Worm (Caenorhabditis elegans) whole organism, L2 larva: ENCODE results near the gene srw-140.

Source experiments
- C34F6.9 ChIP-seq: fragments of 150-350 bp; optimal IDR thresholded peaks from 2 replicates; lab custom pipeline; 2014; ENCODE audit warnings: missing biosample characterization, missing genetic modification characterization
- F13H6.1 ChIP-seq: sonication (generic microtip); optimal IDR thresholded peaks from 2 replicates; lab custom pipeline; 2016; ENCODE audit warnings: missing genetic modification characterization, missing compliant biosample characterization
- R02D3.7 ChIP-seq: fragments of 150-350 bp; optimal IDR thresholded peaks from 2 replicates; lab custom pipeline; 2014; ENCODE audit warnings: missing biosample characterization, missing genetic modification characterization
- Y55F3AM.14 ChIP-seq: fragments of 200-800 bp; sonication (Bioruptor generic); optimal IDR thresholded peaks from 2 replicates; lab custom pipeline; 2018; ENCODE audit warnings: mild to moderate bottlenecking, missing genetic modification characterization, missing compliant biosample characterization
- alr-1 ChIP-seq: fragments of 150-350 bp; optimal IDR thresholded peaks from 2 replicates; lab custom pipeline; 2014; ENCODE audit warnings: missing biosample characterization, missing genetic modification characterization
- aly-2 ChIP-seq: fragments of 150-350 bp; optimal IDR thresholded peaks from 2 replicates; lab custom pipeline; 2014; ENCODE audit warnings: missing biosample characterization, missing genetic modification characterization
- blmp-1 ChIP-seq: sonication (generic microtip); optimal IDR thresholded peaks from 2 replicates; lab custom pipeline; 2017; ENCODE audit warnings: missing genetic modification characterization, mild to moderate bottlenecking, missing compliant biosample characterization, antibody characterized with exemption, moderate library complexity; ENCODE audit not compliant: insufficient read depth
- ceh-16 ChIP-seq: fragments of 150-350 bp; optimal IDR thresholded peaks from 2 replicates; lab custom pipeline; 2014; ENCODE audit warnings: missing biosample characterization, missing genetic modification characterization
- ceh-82 ChIP-seq: fragments of 150-350 bp; optimal IDR thresholded peaks from 2 replicates; lab custom pipeline; 2014; ENCODE audit warnings: missing biosample characterization, missing genetic modification characterization
- crh-2 ChIP-seq: sonication (generic microtip); optimal IDR thresholded peaks from 2 replicates; lab custom pipeline; 2017; ENCODE audit warnings: missing biosample characterization, missing genetic modification characterization
- dmd-4 ChIP-seq: sonication (generic microtip); optimal IDR thresholded peaks from 2 replicates; lab custom pipeline; 2017; ENCODE audit warnings: missing biosample characterization, missing genetic modification characterization
- egl-27 ChIP-seq: sonication (generic microtip); optimal IDR thresholded peaks from 3 replicates; lab custom pipeline; 2017; ENCODE audit warnings: missing biosample characterization, missing genetic modification reagents, missing genetic modification characterization
- elt-1 ChIP-seq: fragments of 150-350 bp; optimal IDR thresholded peaks from 2 replicates; lab custom pipeline; 2014; ENCODE audit warnings: missing biosample characterization, missing genetic modification characterization
- gmeb-1 ChIP-seq: fragments of 150-350 bp; optimal IDR thresholded peaks from 2 replicates; lab custom pipeline; 2014; ENCODE audit warnings: missing biosample characterization, missing genetic modification characterization
- lin-13 ChIP-seq: fragments of 150-350 bp; optimal IDR thresholded peaks from 2 replicates; lab custom pipeline; 2014; ENCODE audit warnings: missing biosample characterization, missing genetic modification reagents, missing genetic modification characterization
- lin-39 ChIP-seq: fragments of 150-350 bp; optimal IDR thresholded peaks from 2 replicates; lab custom pipeline; 2014; ENCODE audit warnings: missing biosample characterization, missing genetic modification reagents, missing genetic modification characterization
- mbf-1 ChIP-seq: sonication (generic microtip); optimal IDR thresholded peaks from 2 replicates; lab custom pipeline; 2017; ENCODE audit warnings: missing biosample characterization, missing genetic modification characterization
- mdl-1 ChIP-seq, 2 experiments: fragments of 150-350 bp in 1 of 2; sonication (generic microtip) in 1 of 2; optimal IDR thresholded peaks; 2 replicates each; lab custom pipeline; 2017; ENCODE audit warnings: missing biosample characterization in 2 of 2, missing genetic modification characterization in 2 of 2
- nhr-10 ChIP-seq: sonication (generic microtip); optimal IDR thresholded peaks from 2 replicates; lab custom pipeline; 2017; ENCODE audit warnings: missing biosample characterization, missing genetic modification characterization
- nhr-11 ChIP-seq: fragments of 150-350 bp; optimal IDR thresholded peaks from 2 replicates; lab custom pipeline; 2014; ENCODE audit warnings: missing biosample characterization, missing genetic modification characterization
- nhr-12 ChIP-seq: fragments of 150-350 bp; optimal IDR thresholded peaks from 2 replicates; lab custom pipeline; 2014; ENCODE audit warnings: missing biosample characterization, missing genetic modification characterization
- nhr-21 ChIP-seq: fragments of 150-350 bp; optimal IDR thresholded peaks from 2 replicates; lab custom pipeline; 2014; ENCODE audit warnings: missing biosample characterization, missing genetic modification characterization
- nhr-23 ChIP-seq: fragments of 150-350 bp; optimal IDR thresholded peaks from 2 replicates; lab custom pipeline; 2014; ENCODE audit warnings: missing biosample characterization, missing genetic modification reagents, missing genetic modification characterization
- nhr-237 ChIP-seq: fragments of 150-350 bp; optimal IDR thresholded peaks from 2 replicates; lab custom pipeline; 2014; ENCODE audit warnings: missing biosample characterization, missing genetic modification characterization
- nhr-77 ChIP-seq: fragments of 150-350 bp; optimal IDR thresholded peaks from 2 replicates; lab custom pipeline; 2014; ENCODE audit warnings: missing biosample characterization, missing genetic modification characterization
- peb-1 ChIP-seq: fragments of 150-350 bp; optimal IDR thresholded peaks from 2 replicates; lab custom pipeline; 2014; ENCODE audit warnings: missing biosample characterization, missing genetic modification characterization
- skn-1 ChIP-seq: sonication (generic microtip); optimal IDR thresholded peaks from 2 replicates; lab custom pipeline; 2017; ENCODE audit warnings: missing biosample characterization, missing genetic modification characterization
- sma-3 ChIP-seq: sonication (generic microtip); optimal IDR thresholded peaks from 2 replicates; lab custom pipeline; 2016; ENCODE audit warnings: missing genetic modification reagents, missing genetic modification characterization, missing compliant biosample characterization
- sma-9 ChIP-seq, 2 experiments: fragments of 150-350 bp in 1 of 2; sonication (generic microtip) in 1 of 2; optimal IDR thresholded peaks; 2 replicates each; lab custom pipeline; 2014 to 2016; ENCODE audit warnings: missing genetic modification characterization in 2 of 2, mild to moderate bottlenecking in 1 of 2, missing biosample characterization in 1 of 2, missing compliant biosample characterization in 1 of 2, missing genetic modification reagents in 1 of 2, moderate library complexity in 1 of 2
- snpc-4 ChIP-seq: fragments of 150-350 bp; optimal IDR thresholded peaks from 2 replicates; lab custom pipeline; 2014; ENCODE audit warnings: missing biosample characterization, missing genetic modification characterization
- unc-39 ChIP-seq: fragments of 150-350 bp; optimal IDR thresholded peaks from 2 replicates; lab custom pipeline; 2014; ENCODE audit warnings: missing biosample characterization, missing genetic modification characterization
- unc-55 ChIP-seq: fragments of 150-350 bp; sonication (generic microtip); optimal IDR thresholded peaks from 3 replicates; lab custom pipeline; 2014; ENCODE audit warnings: missing biosample characterization, missing genetic modification reagents, missing genetic modification characterization
- unc-62 ChIP-seq: fragments of 150-350 bp; optimal IDR thresholded peaks from 2 replicates; lab custom pipeline; 2014; ENCODE audit warnings: missing biosample characterization, missing genetic modification reagents, missing genetic modification characterization
- zag-1 ChIP-seq: fragments of 150-350 bp; optimal IDR thresholded peaks from 2 replicates; lab custom pipeline; 2014; ENCODE audit warnings: missing biosample characterization, missing genetic modification characterization
- ztf-11 ChIP-seq: sonication (generic microtip); optimal IDR thresholded peaks from 2 replicates; lab custom pipeline; 2017; ENCODE audit warnings: missing biosample characterization, missing genetic modification characterization
- ztf-4 ChIP-seq: fragments of 150-350 bp; optimal IDR thresholded peaks from 2 replicates; lab custom pipeline; 2014; ENCODE audit warnings: missing biosample characterization, missing genetic modification characterization

Gene srw-140

ce11 chrV:5150880-5151279 lies 14.6 kb upstream of the srw-140 start, which contains the start of gene srh-130:
Gene srh-130 (plus strand): TSS chrV:5151180.
- TF ChIP-seq R02D3.7 (tag; lab: Kevin White, UChicago) (no peak), nhr-77 (tag; lab: Kevin White, UChicago) (no peak), nhr-10 (tag; lab: Kevin White, UChicago) (no peak), ceh-16 (tag; lab: Kevin White, UChicago) (no peak), alr-1 (tag; lab: Kevin White, UChicago) (no peak), dmd-4 (tag; lab: Kevin White, UChicago) (no peak), nhr-12 (tag; lab: Kevin White, UChicago) (no peak), crh-2 (tag; lab: Kevin White, UChicago) (no peak), nhr-21 (tag; lab: Kevin White, UChicago) (no peak), peb-1 (tag; lab: Kevin White, UChicago) (no peak), nhr-23 (no peak), ztf-4 (tag; lab: Kevin White, UChicago) (no peak), aly-2 (no peak), lin-39 (tag; lab: Kevin White, UChicago) (no peak)

- TF ChIP-seq crh-2 (tag; lab: Kevin White, UChicago), result no peak
- no peak for TF ChIP-seq dmd-4 (tag; lab: Kevin White, UChicago)
- no peak for TF ChIP-seq nhr-21 (tag; lab: Kevin White, UChicago)
- no peak for TF ChIP-seq egl-27 (tag; lab: Kevin White, UChicago)
- TF ChIP-seq nhr-77 (tag; lab: Kevin White, UChicago), result no peak
- no peak for TF ChIP-seq ceh-16 (tag; lab: Kevin White, UChicago)
- TF ChIP-seq C34F6.9, result no peak
- TF ChIP-seq lin-13 (GFP tag; lab: Kevin White, UChicago), result no peak
- no peak for TF ChIP-seq nhr-10 (tag; lab: Kevin White, UChicago)
- TF ChIP-seq sma-9 (GFP tag; optimal IDR thresholded peaks at IDR 0.05; lab: Kevin White, UChicago), result no peak
- no peak for TF ChIP-seq sma-9 (tag; optimal IDR thresholded peaks at IDR 0.05; lab: Kevin White, UChicago)
- no peak for TF ChIP-seq mbf-1 (tag; lab: Kevin White, UChicago)
- TF ChIP-seq unc-55 (GFP tag; lab: Kevin White, UChicago), result no peak
- TF ChIP-seq mdl-1 (tag; optimal IDR thresholded peaks at IDR 0.05; lab: Kevin White, UChicago), result no peak
- no peak for TF ChIP-seq gmeb-1
- no peak for TF ChIP-seq R02D3.7 (tag; lab: Kevin White, UChicago)
- no peak for TF ChIP-seq snpc-4 (tag; lab: Kevin White, UChicago)
- TF ChIP-seq nhr-237 (tag; lab: Kevin White, UChicago), result no peak
Measured at ce11 chrV:5155516-5155915, 10.0 kb upstream of the srw-140 start, which contains the start of gene srx-38. Gene srx-38 (minus strand): TSS chrV:5155616.

- TF ChIP-seq unc-39 (tag; lab: Kevin White, UChicago), result no peak
- TF ChIP-seq blmp-1 (tag; lab: Kevin White, UChicago), result no peak
Measured at ce11 chrV:5157660-5158059, 7.9 kb upstream of the srw-140 start, which contains the start of gene srx-39. Gene srx-39 (minus strand): TSS chrV:5157760.

- TF ChIP-seq ztf-11 (tag; lab: Kevin White, UChicago) (no peak), nhr-10 (tag; lab: Kevin White, UChicago) (no peak), gmeb-1 (no peak), unc-62 (GFP tag; lab: Kevin White, UChicago) (no peak), skn-1 (tag; lab: Kevin White, UChicago) (no peak), unc-39 (tag; lab: Kevin White, UChicago) (no peak), nhr-11 (tag; lab: Kevin White, UChicago) (no peak), crh-2 (tag; lab: Kevin White, UChicago) (no peak), nhr-237 (tag; lab: Kevin White, UChicago) (no peak), F13H6.1 (tag; lab: Kevin White, UChicago) (no peak), unc-55 (GFP tag; lab: Kevin White, UChicago) (no peak), mdl-1 (tag; optimal IDR thresholded peaks at IDR 0.05; lab: Kevin White, UChicago) (no peak), elt-1 (tag; lab: Kevin White, UChicago) (no peak), ceh-82 (tag; lab: Kevin White, UChicago) (no peak), nhr-77 (tag; lab: Kevin White, UChicago) (no peak)
Measured at ce11 chrV:5158302-5158701, 7.2 kb upstream of the srw-140 start, which contains the start of gene abu-15. Gene abu-15 (plus strand): TSS chrV:5158602.

ce11 chrV:5161792-5162191 lies 3.7 kb upstream of the srw-140 start, which contains the start of gene abu-6:
Gene abu-6 (minus strand): TSS chrV:5161892.
- no peak for TF ChIP-seq nhr-23
- no peak for TF ChIP-seq lin-13 (GFP tag; lab: Kevin White, UChicago)
- no peak for TF ChIP-seq ceh-16 (tag; lab: Kevin White, UChicago)
- TF ChIP-seq unc-62 (GFP tag; lab: Kevin White, UChicago), result no peak
- TF ChIP-seq sma-3 (GFP tag; lab: Kevin White, UChicago), result no peak
- TF ChIP-seq skn-1 (tag; lab: Kevin White, UChicago), result no peak
- TF ChIP-seq Y55F3AM.14 (GFP tag; lab: Kevin White, UChicago), result no peak
- TF ChIP-seq R02D3.7 (tag; lab: Kevin White, UChicago), result no peak
- no peak for TF ChIP-seq F13H6.1 (tag; lab: Kevin White, UChicago)
- no peak for TF ChIP-seq zag-1 (tag; lab: Kevin White, UChicago)
- no peak for TF ChIP-seq mdl-1 (tag; optimal IDR thresholded peaks at IDR 0.05; lab: Kevin White, UChicago)
